Worm (Caenorhabditis elegans) whole organism, L4/young adult: Measurements from ENCODE around the gene C16C8.8.

ENCODE experiments used
- W03F9.2 ChIP-seq: fragments of 150-350 bp; optimal IDR thresholded peaks from 2 replicates; lab custom pipeline; 2014; ENCODE audit warnings: missing biosample characterization, missing genetic modification characterization
- dao-5 ChIP-seq: sonication (generic microtip); optimal IDR thresholded peaks from 2 replicates; lab custom pipeline; 2016; ENCODE audit warnings: missing genotype, missing genetic modification characterization, moderate library complexity, missing compliant biosample characterization

DNA sequence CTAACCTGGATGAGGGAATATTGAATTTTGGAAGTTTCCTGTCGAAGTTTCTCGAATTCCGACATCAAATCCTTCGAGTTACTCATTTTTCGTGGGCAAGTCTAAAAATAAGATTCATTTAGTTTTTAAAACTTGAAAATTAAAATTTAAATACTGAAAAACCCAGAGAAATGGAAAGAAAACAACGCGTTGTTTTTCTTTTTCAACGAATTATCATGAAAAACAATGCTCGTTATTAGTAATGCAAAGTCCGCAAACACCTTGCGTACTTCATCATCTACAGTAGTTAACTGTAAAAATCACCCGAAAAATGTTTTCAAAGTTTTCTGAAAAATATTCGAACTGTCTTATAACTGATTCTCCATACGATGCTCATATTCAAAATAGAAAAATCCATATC lies 17.2 kb downstream of the C16C8.8 start, which contains the start of gene C16C8.4:
- TF ChIP-seq dao-5 (no peak), W03F9.2 (tag; lab: Kevin White, UChicago) (no peak)
